Worm (Caenorhabditis elegans): ENCODE measurements around the gene srx-76.

DNA sequence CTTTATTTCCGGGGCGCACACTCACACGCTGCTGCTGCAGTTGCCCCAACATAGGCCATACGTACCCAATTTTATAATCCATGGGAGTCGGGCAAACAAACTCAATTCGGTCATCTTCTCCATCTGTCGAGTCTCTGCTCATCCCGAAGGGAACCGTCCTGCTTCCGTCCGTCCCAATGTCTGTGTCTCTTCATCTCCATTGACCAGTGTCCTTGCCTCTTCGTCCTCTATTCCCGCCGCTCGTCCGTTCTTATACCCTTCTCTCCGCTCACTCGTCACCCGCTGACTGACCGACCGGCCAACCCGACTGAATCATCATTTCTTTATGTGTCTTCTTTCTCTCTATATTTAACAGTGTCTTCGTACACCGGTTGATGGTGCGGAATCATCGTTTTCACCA, 46.8 kb upstream of the srx-76 start:
- no peak for TF ChIP-seq skn-1 (tag; optimal IDR thresholded peaks at IDR 0.05)
- TF ChIP-seq ztf-11 (tag; optimal IDR thresholded peaks at IDR 0.05) = no peak
- no peak for TF ChIP-seq egl-27 (tag; optimal IDR thresholded peaks at IDR 0.05)
- no peak for TF ChIP-seq gmeb-1 (tag; optimal IDR thresholded peaks at IDR 0.05)
- peak; percentile 52 for TF ChIP-seq F13H6.1 (tag; optimal IDR thresholded peaks at IDR 0.05)
- TF ChIP-seq fos-1 (tag; optimal IDR thresholded peaks at IDR 0.05) = peak; percentile 96
- TF ChIP-seq sma-3 (GFP tag; optimal IDR thresholded peaks at IDR 0.05) = peak; percentile 3
- no peak for TF ChIP-seq unc-62 (GFP tag; optimal IDR thresholded peaks at IDR 0.05)
- TF ChIP-seq alr-1 (tag; optimal IDR thresholded peaks at IDR 0.05) = no peak
- no peak for TF ChIP-seq lin-13 (GFP tag; optimal IDR thresholded peaks at IDR 0.05)
- TF ChIP-seq nhr-11 (tag; optimal IDR thresholded peaks at IDR 0.05) = no peak
- TF ChIP-seq lin-39 (tag; optimal IDR thresholded peaks at IDR 0.05) = no peak
- TF ChIP-seq lsy-2 (tag; optimal IDR thresholded peaks at IDR 0.05) = peak in 1 of 2 experiments; percentile 38

Measured in whole organism, L2 larva.